Worm (Caenorhabditis elegans) whole organism, L2 larva: ENCODE results near the gene Y116A8C.30.
"Not testable (repeated sequence)": the region's sequence is repeated elsewhere in the genome, so short reads cannot be mapped to it uniquely, and the experiment has no call there.

Experiments
- F13H6.1 ChIP-seq: sonication (generic microtip); optimal IDR thresholded peaks from 2 replicates; lab custom pipeline; 2016; ENCODE audit warnings: missing genetic modification characterization, missing compliant biosample characterization
- R02D3.7 ChIP-seq: fragments of 150-350 bp; optimal IDR thresholded peaks from 2 replicates; lab custom pipeline; 2014; ENCODE audit warnings: missing biosample characterization, missing genetic modification characterization
- Y55F3AM.14 ChIP-seq: fragments of 200-800 bp; sonication (Bioruptor generic); optimal IDR thresholded peaks from 2 replicates; lab custom pipeline; 2018; ENCODE audit warnings: mild to moderate bottlenecking, missing genetic modification characterization, missing compliant biosample characterization
- ZK546.5 ChIP-seq: sonication (generic microtip); optimal IDR thresholded peaks from 2 replicates; lab custom pipeline; 2017; ENCODE audit warnings: missing biosample characterization, missing genetic modification characterization
- alr-1 ChIP-seq: fragments of 150-350 bp; optimal IDR thresholded peaks from 2 replicates; lab custom pipeline; 2014; ENCODE audit warnings: missing biosample characterization, missing genetic modification characterization
- dmd-4 ChIP-seq: sonication (generic microtip); optimal IDR thresholded peaks from 2 replicates; lab custom pipeline; 2017; ENCODE audit warnings: missing biosample characterization, missing genetic modification characterization
- egl-27 ChIP-seq: sonication (generic microtip); optimal IDR thresholded peaks from 3 replicates; lab custom pipeline; 2017; ENCODE audit warnings: missing biosample characterization, missing genetic modification reagents, missing genetic modification characterization
- lin-39 ChIP-seq: fragments of 150-350 bp; optimal IDR thresholded peaks from 2 replicates; lab custom pipeline; 2014; ENCODE audit warnings: missing biosample characterization, missing genetic modification reagents, missing genetic modification characterization
- lsy-2 ChIP-seq, 2 experiments: fragments of 150-350 bp in 1 of 2; sonication (generic microtip) in 1 of 2; optimal IDR thresholded peaks; 2 replicates each; lab custom pipeline; 2014 to 2017; ENCODE audit warnings: missing biosample characterization in 2 of 2, missing genetic modification characterization in 2 of 2
- mbf-1 ChIP-seq: sonication (generic microtip); optimal IDR thresholded peaks from 2 replicates; lab custom pipeline; 2017; ENCODE audit warnings: missing biosample characterization, missing genetic modification characterization
- nhr-10 ChIP-seq: sonication (generic microtip); optimal IDR thresholded peaks from 2 replicates; lab custom pipeline; 2017; ENCODE audit warnings: missing biosample characterization, missing genetic modification characterization
- nhr-11 ChIP-seq: fragments of 150-350 bp; optimal IDR thresholded peaks from 2 replicates; lab custom pipeline; 2014; ENCODE audit warnings: missing biosample characterization, missing genetic modification characterization
- nhr-12 ChIP-seq: fragments of 150-350 bp; optimal IDR thresholded peaks from 2 replicates; lab custom pipeline; 2014; ENCODE audit warnings: missing biosample characterization, missing genetic modification characterization
- nhr-21 ChIP-seq: fragments of 150-350 bp; optimal IDR thresholded peaks from 2 replicates; lab custom pipeline; 2014; ENCODE audit warnings: missing biosample characterization, missing genetic modification characterization
- nhr-23 ChIP-seq: fragments of 150-350 bp; optimal IDR thresholded peaks from 2 replicates; lab custom pipeline; 2014; ENCODE audit warnings: missing biosample characterization, missing genetic modification reagents, missing genetic modification characterization
- nhr-237 ChIP-seq: fragments of 150-350 bp; optimal IDR thresholded peaks from 2 replicates; lab custom pipeline; 2014; ENCODE audit warnings: missing biosample characterization, missing genetic modification characterization
- nhr-25 ChIP-seq: fragments of 150-350 bp; sonication (generic microtip); optimal IDR thresholded peaks from 3 replicates; lab custom pipeline; 2014; ENCODE audit warnings: missing biosample characterization, missing genetic modification characterization
- nhr-6 ChIP-seq: fragments of 150-350 bp; optimal IDR thresholded peaks from 2 replicates; lab custom pipeline; 2014; ENCODE audit warnings: missing biosample characterization, missing genetic modification characterization
- nhr-77 ChIP-seq: fragments of 150-350 bp; optimal IDR thresholded peaks from 2 replicates; lab custom pipeline; 2014; ENCODE audit warnings: missing biosample characterization, missing genetic modification characterization
- sem-4 ChIP-seq: fragments of 150-350 bp; optimal IDR thresholded peaks from 2 replicates; lab custom pipeline; 2014; ENCODE audit warnings: missing biosample characterization, missing genetic modification reagents, missing genetic modification characterization
- skn-1 ChIP-seq: sonication (generic microtip); optimal IDR thresholded peaks from 2 replicates; lab custom pipeline; 2017; ENCODE audit warnings: missing biosample characterization, missing genetic modification characterization
- sma-9 ChIP-seq, 2 experiments: fragments of 150-350 bp in 1 of 2; sonication (generic microtip) in 1 of 2; optimal IDR thresholded peaks; 2 replicates each; lab custom pipeline; 2014 to 2016; ENCODE audit warnings: missing genetic modification characterization in 2 of 2, mild to moderate bottlenecking in 1 of 2, missing biosample characterization in 1 of 2, missing compliant biosample characterization in 1 of 2, missing genetic modification reagents in 1 of 2, moderate library complexity in 1 of 2
- unc-39 ChIP-seq: fragments of 150-350 bp; optimal IDR thresholded peaks from 2 replicates; lab custom pipeline; 2014; ENCODE audit warnings: missing biosample characterization, missing genetic modification characterization
- zag-1 ChIP-seq: fragments of 150-350 bp; optimal IDR thresholded peaks from 2 replicates; lab custom pipeline; 2014; ENCODE audit warnings: missing biosample characterization, missing genetic modification characterization

The Y116A8C.30 gene

DNA sequence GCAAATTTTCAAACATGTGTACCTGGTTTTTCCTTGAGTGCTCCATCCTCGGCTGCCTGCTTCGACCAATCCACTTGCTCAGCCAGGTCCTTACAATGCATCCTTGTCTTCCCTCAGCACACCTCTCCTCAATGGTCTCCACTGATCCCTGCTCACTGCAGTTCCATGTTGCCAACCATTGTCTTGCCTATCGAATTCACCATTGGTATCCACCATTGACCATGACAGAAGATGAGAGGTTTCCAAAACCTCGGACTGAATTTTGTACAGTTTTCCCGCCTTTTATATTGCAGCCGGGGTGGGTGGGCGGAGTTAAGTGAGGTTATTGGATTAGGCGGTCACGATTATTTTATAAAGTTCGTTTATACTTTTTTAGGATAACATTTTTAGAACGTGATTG lies 39.8 kb downstream of the Y116A8C.30 start, which contains the start of gene Y116A8C.467:
TSS of gene Y116A8C.467 (minus strand) at position 101 of the 400 bp plus-strand sequence.
- not testable (repeated sequence) for TF ChIP-seq lsy-2 (tag; optimal IDR thresholded peaks at IDR 0.05; lab: Kevin White, UChicago); nhr-23 (tag; lab: Kevin White, UChicago); zag-1

DNA sequence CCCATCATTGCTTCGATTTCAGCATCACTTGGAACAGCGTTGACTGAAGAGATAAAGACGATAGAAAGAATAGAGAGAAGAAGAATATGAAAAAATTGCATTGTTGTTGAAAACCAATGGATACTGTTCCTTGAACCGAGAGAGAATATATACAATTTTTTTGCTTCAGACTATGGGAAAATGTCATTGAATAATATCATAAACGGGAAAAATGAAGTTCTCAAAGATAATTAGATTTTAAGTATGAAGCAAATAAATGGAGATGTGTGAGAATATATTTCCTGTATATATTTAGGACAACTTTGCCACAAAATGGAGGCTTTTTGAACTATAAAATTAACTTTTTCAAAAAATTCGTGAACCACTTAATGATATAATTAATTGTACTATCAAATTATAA lies 45.5 kb downstream of the Y116A8C.30 start, which contains the start of gene Y116A8C.44:
TSS of gene Y116A8C.44 (minus strand) at position 101 of the 400 bp plus-strand sequence.
- TF ChIP-seq ZK546.5 (no peak), lin-39 (tag; lab: Kevin White, UChicago) (no peak), sem-4 (no peak), nhr-6 (no peak), nhr-25 (tag; lab: Kevin White, UChicago) (no peak), lsy-2 (tag; optimal IDR thresholded peaks at IDR 0.05; lab: Kevin White, UChicago) (no peak), skn-1 (no peak), unc-39 (tag; lab: Kevin White, UChicago) (no peak)

DNA sequence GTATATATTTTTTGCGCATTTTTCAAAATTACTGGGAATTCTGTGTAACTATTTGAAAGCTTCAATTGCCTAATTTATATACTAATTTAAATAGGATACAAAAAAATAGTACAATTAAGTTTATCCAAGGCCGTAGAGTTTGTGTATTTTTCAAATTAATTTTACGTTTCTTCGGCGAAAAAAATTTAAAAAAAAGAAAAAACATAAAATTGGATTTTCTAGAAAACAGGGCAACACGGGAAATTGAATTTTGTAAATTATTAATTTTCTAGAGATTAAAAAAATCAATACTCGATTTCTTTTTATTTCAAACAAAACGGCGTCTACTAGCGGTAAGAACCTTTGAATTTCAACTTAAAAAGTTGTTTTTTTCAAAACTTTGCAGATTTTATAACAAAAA lies 50.3 kb downstream of the Y116A8C.30 start, which contains the start of gene Y116A8C.23:
TSS of gene Y116A8C.23 (plus strand) at position 301 of the 400 bp plus-strand sequence.
- TF ChIP-seq F13H6.1 (tag; lab: Kevin White, UChicago), result no peak
- TF ChIP-seq egl-27 (tag; lab: Kevin White, UChicago), result no peak
- TF ChIP-seq nhr-77, result no peak
- no peak for TF ChIP-seq nhr-10 (tag; lab: Kevin White, UChicago)
- no peak for TF ChIP-seq nhr-12
- TF ChIP-seq alr-1 (tag; lab: Kevin White, UChicago), result no peak
- TF ChIP-seq nhr-6, result no peak
- no peak for TF ChIP-seq dmd-4 (tag; lab: Kevin White, UChicago)
- no peak for TF ChIP-seq sma-9 (GFP tag; optimal IDR thresholded peaks at IDR 0.05; lab: Kevin White, UChicago)
- no peak for TF ChIP-seq sma-9 (tag; optimal IDR thresholded peaks at IDR 0.05; lab: Kevin White, UChicago)
- no peak for TF ChIP-seq mbf-1 (tag; lab: Kevin White, UChicago)
- TF ChIP-seq nhr-21 (tag; lab: Kevin White, UChicago), result no peak
- no peak for TF ChIP-seq Y55F3AM.14 (GFP tag; lab: Kevin White, UChicago)
- TF ChIP-seq nhr-11 (tag; lab: Kevin White, UChicago), result no peak
- TF ChIP-seq R02D3.7 (tag; lab: Kevin White, UChicago), result no peak
- no peak for TF ChIP-seq ZK546.5
- TF ChIP-seq nhr-237, result no peak
